Fruit fly (Drosophila melanogaster) ovary, adult (tissue): ENCODE results near the gene lovit.

ENCODE experiments used
- CG17801 ChIP-seq: fragments of 200-800 bp; optimal IDR thresholded peaks from 2 replicates; lab custom pipeline; 2019; ENCODE audit warnings: missing biosample characterization, mild to moderate bottlenecking, missing genetic modification characterization, moderate library complexity; ENCODE audit not compliant: partially characterized antibody

Gene lovit

DNA sequence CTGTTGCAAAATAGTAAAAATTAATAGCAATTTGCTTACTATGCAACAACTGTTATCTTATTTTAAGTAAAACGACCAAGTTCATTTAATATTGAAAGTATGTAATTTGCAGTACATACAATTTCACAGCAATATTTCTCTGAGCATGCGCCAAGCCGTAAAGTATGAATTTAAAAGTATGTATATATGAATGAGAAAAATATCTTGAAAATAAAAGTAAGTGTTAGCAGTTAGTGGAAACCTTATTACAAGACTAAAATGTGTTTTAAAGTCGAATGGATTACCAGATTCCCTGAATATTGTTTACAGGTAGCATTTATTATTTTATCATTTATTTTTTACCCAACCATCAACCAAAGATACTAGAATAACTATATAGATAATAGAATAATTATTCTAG, at the start of gene lovit:
Gene lovit, minus strand, starts transcription at position 101 of the 400 bp plus-strand sequence.
- no peak for TF ChIP-seq CG17801 (GFP tag; lab: Kevin White, UChicago)

DNA sequence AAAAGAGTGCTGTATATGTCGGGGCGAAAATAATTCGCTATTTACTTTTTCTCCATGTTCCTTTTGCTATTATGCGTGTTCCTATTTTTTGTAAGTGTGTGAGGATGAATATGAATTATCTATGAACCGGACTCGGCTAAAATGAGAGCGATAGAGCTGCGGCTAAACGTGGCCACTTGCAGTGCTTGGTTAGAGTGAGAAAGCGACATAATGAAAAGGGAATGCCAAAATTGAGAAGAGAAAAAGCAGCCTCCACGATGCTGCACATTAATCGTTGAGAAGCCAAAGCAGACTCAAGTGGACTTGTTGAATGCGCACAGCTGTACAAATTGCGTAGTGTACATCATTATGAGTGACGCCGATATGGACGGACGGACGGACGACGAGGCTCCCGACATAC, 4.7 kb upstream of the lovit start:
- no peak for TF ChIP-seq CG17801 (GFP tag; lab: Kevin White, UChicago)

DNA sequence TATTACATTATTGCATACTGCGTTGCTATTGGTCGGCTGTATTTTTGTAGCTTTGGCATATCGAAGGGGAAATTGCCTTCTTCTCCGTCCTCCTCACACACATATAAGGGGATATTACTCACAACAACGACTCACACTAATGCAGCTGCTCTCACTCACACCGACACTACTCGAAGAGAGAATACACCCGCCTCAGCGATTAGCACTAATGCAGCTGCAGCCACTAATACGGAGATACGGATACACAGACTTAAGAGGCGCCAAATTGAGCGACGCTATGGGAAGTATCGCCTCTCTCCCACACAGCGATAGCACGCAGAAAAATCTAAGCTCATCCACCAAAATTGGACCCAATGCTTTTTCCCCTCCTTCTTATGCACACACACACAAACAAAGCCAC, 440.9 kb downstream of the lovit start:
- no peak for TF ChIP-seq CG17801 (GFP tag; lab: Kevin White, UChicago)
